Worm (Caenorhabditis elegans) whole organism, L1 larva: Measurements from ENCODE around the gene col-170.

ENCODE experiments used
- C16A3.4 ChIP-seq: fragments of 150-350 bp; optimal IDR thresholded peaks from 2 replicates; lab custom pipeline; 2014; ENCODE audit warnings: missing biosample characterization, missing genetic modification characterization
- Y116A8C.19 ChIP-seq: sonication (generic microtip); optimal IDR thresholded peaks from 2 replicates; lab custom pipeline; 2016; ENCODE audit warnings: missing compliant biosample characterization, missing genetic modification characterization, borderline replicate concordance
- elt-2 ChIP-seq: sonication (generic microtip); optimal IDR thresholded peaks from 2 replicates; lab custom pipeline; 2016; ENCODE audit warnings: missing genetic modification characterization, mild to moderate bottlenecking, inconsistent platforms, missing compliant biosample characterization, missing genetic modification reagents
- jun-1 ChIP-seq: fragments of 150-350 bp; optimal IDR thresholded peaks from 2 replicates; lab custom pipeline; 2014; ENCODE audit warnings: missing biosample characterization, missing genetic modification reagents, missing genetic modification characterization
- mef-2 ChIP-seq: fragments of 150-350 bp; optimal IDR thresholded peaks from 2 replicates; lab custom pipeline; 2014; ENCODE audit warnings: missing biosample characterization, missing genetic modification characterization
- sptf-1 ChIP-seq: fragments of 150-350 bp; optimal IDR thresholded peaks from 2 replicates; lab custom pipeline; 2014; ENCODE audit warnings: missing biosample characterization, missing genetic modification characterization

ce11 chrX:6328860-6329259 lies 2.6 kb upstream of the col-170 start, which contains the start of gene col-169:
- TF ChIP-seq jun-1 (tag; lab: Kevin White, UChicago) (no peak), sptf-1 (tag; lab: Kevin White, UChicago) (no peak), C16A3.4 (tag; lab: Kevin White, UChicago) (no peak), Y116A8C.19 (tag; lab: Kevin White, UChicago) (no peak), mef-2 (no peak), elt-2 (no peak)
